Worm (Caenorhabditis elegans) whole organism, L4 larva: ENCODE data around the gene tag-314.

Experiments used
- F44E2.7 ChIP-seq: fragments of 200-800 bp; sonication (Bioruptor generic); IDR thresholded peaks from 2 replicates; pipeline ENCODE4 v2.1.2; 2022; ENCODE audit warnings: missing genetic modification characterization, missing compliant biosample characterization
- F49E8.2 ChIP-seq: sonication (generic microtip); optimal IDR thresholded peaks from 2 replicates; lab custom pipeline; 2016; ENCODE audit warnings: missing compliant biosample characterization, mild to moderate bottlenecking, missing genetic modification characterization, borderline replicate concordance
- R02D3.7 ChIP-seq: fragments of 150-350 bp; sonication (generic microtip); optimal IDR thresholded peaks from 3 replicates; lab custom pipeline; 2014; ENCODE audit warnings: missing biosample characterization, missing genetic modification characterization
- T26A8.4 ChIP-seq: fragments of 200-800 bp; sonication (Bioruptor generic); IDR thresholded peaks from 2 replicates; pipeline ENCODE4 v1.3.6; 2022; ENCODE audit warnings: missing genetic modification characterization, missing compliant biosample characterization
- Y105C5A.15 ChIP-seq: fragments of 200-800 bp; sonication (Bioruptor generic); IDR thresholded peaks from 2 replicates; pipeline ENCODE4 v1.3.6; 2022; ENCODE audit warnings: missing genetic modification characterization, missing compliant biosample characterization
- Y48G9A.11 ChIP-seq: fragments of 200-800 bp; sonication (Bioruptor generic); IDR thresholded peaks from 2 replicates; pipeline ENCODE4 v1.3.6; 2022; ENCODE audit warnings: missing genetic modification reagents, missing genetic modification characterization, missing compliant biosample characterization
- Y5F2A.4 ChIP-seq: fragments of 200-800 bp; sonication (Bioruptor generic); optimal IDR thresholded peaks from 2 replicates; lab custom pipeline; 2018; ENCODE audit warnings: mild to moderate bottlenecking, missing genetic modification characterization, missing compliant biosample characterization
- Y75B8A.6 ChIP-seq: fragments of 200-800 bp; sonication (Bioruptor generic); IDR thresholded peaks from 2 replicates; pipeline ENCODE4 v1.3.6; 2022; ENCODE audit warnings: missing genetic modification reagents, missing genetic modification characterization, missing compliant biosample characterization
- ZK337.2 ChIP-seq: fragments of 200-800 bp; sonication (Bioruptor generic); IDR thresholded peaks from 2 replicates; pipeline ENCODE4 v1.3.6; 2022; ENCODE audit warnings: missing genetic modification reagents, missing genetic modification characterization, missing compliant biosample characterization
- ZK546.5 ChIP-seq, 2 experiments: sonication (generic microtip); optimal IDR thresholded peaks; 2 replicates each; lab custom pipeline; 2017; ENCODE audit warnings: missing biosample characterization in 2 of 2, missing genetic modification characterization in 2 of 2
- aha-1 ChIP-seq: fragments of 150-350 bp; peaks from one replicate; lab custom pipeline; 2014; ENCODE audit warnings: missing biosample characterization, missing genetic modification characterization
- aly-2 ChIP-seq: sonication (generic microtip); optimal IDR thresholded peaks from 2 replicates; lab custom pipeline; 2018; ENCODE audit warnings: missing biosample characterization, missing genetic modification characterization
- ama-1 ChIP-seq: fragments of 150-350 bp; optimal IDR thresholded peaks from 2 replicates; lab custom pipeline; 2014; ENCODE audit warnings: inconsistent platforms, mixed read lengths
- arid-1 ChIP-seq: fragments of 200-800 bp; sonication (Bioruptor generic); conservative IDR thresholded peaks from 2 replicates; pipeline ENCODE4 v1.3.6; 2022; ENCODE audit warnings: missing genetic modification reagents, missing genetic modification characterization, missing compliant biosample characterization
- attf-4 ChIP-seq: sonication (generic microtip); optimal IDR thresholded peaks from 3 replicates; lab custom pipeline; 2017; ENCODE audit warnings: missing biosample characterization, missing genetic modification characterization
- ces-1 ChIP-seq: fragments of 150-350 bp; sonication (generic microtip); optimal IDR thresholded peaks from 4 replicates; lab custom pipeline; 2014; ENCODE audit warnings: missing biosample characterization, missing genetic modification reagents, missing genetic modification characterization
- ctbp-1 ChIP-seq: fragments of 200-800 bp; sonication (Bioruptor generic); IDR thresholded peaks from 2 replicates; pipeline ENCODE4 v1.3.6; 2022; ENCODE audit warnings: missing genetic modification reagents, missing genetic modification characterization, missing compliant biosample characterization
- daf-16 ChIP-seq, 3 experiments: sonication (generic microtip); optimal IDR thresholded peaks; 2 replicates each; lab custom pipeline; 2016 to 2017; ENCODE audit warnings: missing genetic modification characterization in 3 of 3, missing genetic modification reagents in 3 of 3, mild to moderate bottlenecking in 2 of 3, missing compliant biosample characterization in 2 of 3, missing biosample characterization in 1 of 3, moderate library complexity in 1 of 3
- egl-27 ChIP-seq: sonication (generic microtip); optimal IDR thresholded peaks from 3 replicates; lab custom pipeline; 2017; ENCODE audit warnings: missing biosample characterization, missing genetic modification reagents, missing genetic modification characterization
- hif-1 ChIP-seq, 2 experiments: sonication (generic microtip); optimal IDR thresholded peaks; 2 replicates each; lab custom pipeline; 2016 to 2017; ENCODE audit warnings: missing compliant biosample characterization in 2 of 2, missing genetic modification characterization in 2 of 2, missing genetic modification reagents in 2 of 2, missing genotype in 2 of 2, mild to moderate bottlenecking in 1 of 2
- hlh-11 ChIP-seq: fragments of 200-800 bp; sonication (Bioruptor generic); optimal IDR thresholded peaks from 2 replicates; lab custom pipeline; 2018; ENCODE audit warnings: mild to moderate bottlenecking, missing genetic modification characterization, missing compliant biosample characterization
- hlh-30 ChIP-seq: sonication (generic microtip); optimal IDR thresholded peaks from 2 replicates; lab custom pipeline; 2017; ENCODE audit warnings: antibody characterized with exemption, mild to moderate bottlenecking, missing genetic modification characterization, missing compliant biosample characterization; ENCODE audit not compliant: insufficient read depth
- jun-1 ChIP-seq: fragments of 150-350 bp; optimal IDR thresholded peaks from 2 replicates; lab custom pipeline; 2014; ENCODE audit warnings: missing biosample characterization, missing genetic modification reagents, missing genetic modification characterization
- lim-7 ChIP-seq: fragments of 200-800 bp; sonication (Bioruptor generic); IDR thresholded peaks from 2 replicates; pipeline ENCODE4 v1.3.6; 2022; ENCODE audit warnings: missing genetic modification characterization, missing compliant biosample characterization
- lin-1 ChIP-seq: fragments of 200-800 bp; sonication (Bioruptor generic); IDR thresholded peaks from 2 replicates; pipeline ENCODE4 v1.3.6; 2022; ENCODE audit warnings: missing genetic modification reagents, missing genetic modification characterization, missing compliant biosample characterization
- lin-13 ChIP-seq: fragments of 150-350 bp; optimal IDR thresholded peaks from 2 replicates; lab custom pipeline; 2014; ENCODE audit warnings: missing biosample characterization, missing genetic modification reagents, missing genetic modification characterization
- lin-15B ChIP-seq: fragments of 150-350 bp; sonication (generic microtip); optimal IDR thresholded peaks from 3 replicates; lab custom pipeline; 2014; ENCODE audit warnings: missing biosample characterization, missing genetic modification characterization
- lin-29 ChIP-seq: fragments of 200-800 bp; sonication (Bioruptor generic); IDR thresholded peaks from 2 replicates; pipeline ENCODE4 v1.3.6; 2022; ENCODE audit warnings: missing genetic modification reagents, missing genetic modification characterization, missing compliant biosample characterization
- lin-39 ChIP-seq: fragments of 150-350 bp; optimal IDR thresholded peaks from 2 replicates; lab custom pipeline; 2014; ENCODE audit warnings: missing biosample characterization, missing genetic modification reagents, missing genetic modification characterization
- madf-9 ChIP-seq: fragments of 200-800 bp; sonication (Bioruptor generic); conservative IDR thresholded peaks from 2 replicates; pipeline ENCODE4 v1.3.6; 2022; ENCODE audit warnings: missing genetic modification reagents, missing genetic modification characterization, missing compliant biosample characterization
- mdl-1 ChIP-seq, 2 experiments: fragments of 150-350 bp in 1 of 2; sonication (generic microtip) in 1 of 2; optimal IDR thresholded peaks; 2 replicates each; lab custom pipeline; 2014 to 2017; ENCODE audit warnings: missing biosample characterization in 2 of 2, missing genetic modification characterization in 2 of 2
- mdt-29 ChIP-seq: fragments of 200-800 bp; sonication (Bioruptor generic); IDR thresholded peaks from 2 replicates; pipeline ENCODE4 v1.3.6; 2022; ENCODE audit warnings: missing genetic modification reagents, missing genetic modification characterization, missing compliant biosample characterization
- nhr-10 ChIP-seq: fragments of 150-350 bp; optimal IDR thresholded peaks from 2 replicates; lab custom pipeline; 2014; ENCODE audit warnings: missing biosample characterization, missing genetic modification characterization
- nhr-102 ChIP-seq: sonication (generic microtip); optimal IDR thresholded peaks from 2 replicates; lab custom pipeline; 2016; ENCODE audit warnings: mild to moderate bottlenecking, missing genetic modification characterization, moderate library complexity, missing compliant biosample characterization
- nhr-237 ChIP-seq: sonication (generic microtip); optimal IDR thresholded peaks from 2 replicates; lab custom pipeline; 2017; ENCODE audit warnings: missing biosample characterization, missing genetic modification characterization
- nhr-28 ChIP-seq: fragments of 150-350 bp; optimal IDR thresholded peaks from 2 replicates; lab custom pipeline; 2014; ENCODE audit warnings: missing biosample characterization, missing genetic modification characterization
- nhr-42 ChIP-seq: fragments of 200-800 bp; sonication (Bioruptor generic); IDR thresholded peaks from 2 replicates; pipeline ENCODE4 v1.3.6; 2022; ENCODE audit warnings: missing genetic modification characterization, missing compliant biosample characterization
- nhr-76 ChIP-seq: fragments of 150-350 bp; optimal IDR thresholded peaks from 2 replicates; lab custom pipeline; 2014; ENCODE audit warnings: missing biosample characterization, missing genetic modification characterization
- nhr-77 ChIP-seq: fragments of 150-350 bp; optimal IDR thresholded peaks from 2 replicates; lab custom pipeline; 2014; ENCODE audit warnings: missing biosample characterization, missing genetic modification characterization
- php-3 ChIP-seq: fragments of 200-800 bp; sonication (Bioruptor generic); IDR thresholded peaks from 2 replicates; pipeline ENCODE4 v1.3.6; 2022; ENCODE audit warnings: missing genetic modification reagents, missing genetic modification characterization, missing compliant biosample characterization
- pqm-1 ChIP-seq: sonication (generic microtip); optimal IDR thresholded peaks from 2 replicates; lab custom pipeline; 2017; ENCODE audit warnings: missing biosample characterization, missing genetic modification characterization
- rbr-2 ChIP-seq: sonication (generic microtip); optimal IDR thresholded peaks from 2 replicates; lab custom pipeline; 2016; ENCODE audit warnings: missing genotype, missing genetic modification characterization, missing compliant biosample characterization
- sdz-12 ChIP-seq: fragments of 200-800 bp; sonication (Bioruptor generic); optimal IDR thresholded peaks from 2 replicates; lab custom pipeline; 2018; ENCODE audit warnings: mild to moderate bottlenecking, missing genetic modification characterization, missing compliant biosample characterization
- set-16 ChIP-seq: fragments of 200-800 bp; sonication (Bioruptor generic); IDR thresholded peaks from 2 replicates; pipeline ENCODE4 v1.3.6; 2022; ENCODE audit warnings: missing genetic modification reagents, missing genetic modification characterization, missing compliant biosample characterization
- skn-1 ChIP-seq: fragments of 150-350 bp; optimal IDR thresholded peaks from 2 replicates; lab custom pipeline; 2014; ENCODE audit warnings: missing biosample characterization, missing genetic modification characterization
- snpc-1.2 ChIP-seq: fragments of 200-800 bp; sonication (Bioruptor generic); IDR thresholded peaks from 2 replicates; pipeline ENCODE4 v1.3.6; 2022; ENCODE audit warnings: missing genetic modification reagents, missing genetic modification characterization, missing compliant biosample characterization
- spr-1 ChIP-seq: sonication (generic microtip); optimal IDR thresholded peaks from 2 replicates; lab custom pipeline; 2016; ENCODE audit warnings: mild to moderate bottlenecking, missing genetic modification characterization, missing compliant biosample characterization
- unc-62 ChIP-seq, 3 experiments: fragments of 150-350 bp in 1 of 3; sonication (generic microtip); optimal IDR thresholded peaks in 2 of 3; peaks in 1 of 3; 1 replicate in 1 of 3; 2 replicates in 2 of 3; lab custom pipeline; 2014 to 2017; ENCODE audit warnings: missing biosample characterization in 3 of 3, missing genetic modification characterization in 3 of 3, missing genetic modification reagents in 3 of 3, missing genotype in 1 of 3
- vab-7 ChIP-seq: fragments of 200-800 bp; sonication (Bioruptor generic); IDR thresholded peaks from 2 replicates; pipeline ENCODE4 v1.3.6; 2022; ENCODE audit warnings: missing genetic modification reagents, missing genetic modification characterization, missing compliant biosample characterization
- zfp-2 ChIP-seq: sonication (generic microtip); optimal IDR thresholded peaks from 2 replicates; lab custom pipeline; 2016; ENCODE audit warnings: mild to moderate bottlenecking, missing genetic modification characterization, missing compliant biosample characterization
- zip-2 ChIP-seq: fragments of 150-350 bp; optimal IDR thresholded peaks from 2 replicates; lab custom pipeline; 2014; ENCODE audit warnings: missing biosample characterization, missing genetic modification characterization

The tag-314 gene

ce11 chrV:10399290-10399689 is 29.2 kb downstream of the tag-314 start (continued):
- TF ChIP-seq Y75B8A.6 (GFP tag; lab: Robert Waterston, UW) (no peak), ZK337.2 (GFP tag; lab: Robert Waterston, UW) (no peak), madf-9 (GFP tag; lab: Robert Waterston, UW) (no peak), hlh-11 (tag; lab: Kevin White, UChicago) (peak; percentile 76), ZK546.5 (tag; optimal IDR thresholded peaks at IDR 0.05; lab: Kevin White, UChicago) (no peak), Y48G9A.11 (GFP tag; lab: Robert Waterston, UW) (no peak), spr-1 (tag; lab: Kevin White, UChicago) (no peak), nhr-10 (tag; lab: Kevin White, UChicago) (peak; percentile 42), mdl-1 (tag; optimal IDR thresholded peaks at IDR 0.05; lab: Kevin White, UChicago) (peak in 1 of 2 experiments; percentile 19), skn-1 (no peak), pqm-1 (tag; lab: Kevin White, UChicago) (peak; percentile 90), hlh-30 (tag; lab: Kevin White, UChicago) (peak; percentile 69), aly-2 (tag; lab: Kevin White, UChicago) (no peak), set-16 (GFP tag; lab: Robert Waterston, UW) (no peak), R02D3.7 (tag; lab: Kevin White, UChicago) (no peak), lin-1 (no peak), ama-1 (lab: Kevin White, UChicago) (no peak), ctbp-1 (no peak), egl-27 (tag; lab: Kevin White, UChicago) (no peak), unc-62 (GFP tag; optimal IDR thresholded peaks at IDR 0.05 in 1 of 2; lab: Kevin White, UChicago) (no peak), unc-62 (tag; optimal IDR thresholded peaks at IDR 0.05; lab: Kevin White, UChicago) (no peak), nhr-28 (tag; lab: Kevin White, UChicago) (peak; percentile 90), php-3 (0 out of 2 replicates have a peak, but pooled peaks have one; percentile 32), nhr-77 (tag; lab: Kevin White, UChicago) (peak; percentile 89), Y5F2A.4 (GFP tag; lab: Kevin White, UChicago) (no peak), aha-1 (peak; percentile 56), lin-15B (tag; lab: Kevin White, UChicago) (no peak), F44E2.7 (GFP tag; lab: Robert Waterston, UW) (no peak), lin-39 (no peak), lin-29 (GFP tag; lab: Robert Waterston, UW) (no peak), rbr-2 (tag; lab: Kevin White, UChicago) (no peak), nhr-76 (tag; lab: Kevin White, UChicago) (no peak), Y105C5A.15 (GFP tag; lab: Robert Waterston, UW) (no peak), attf-4 (tag; lab: Kevin White, UChicago) (no peak)

- TF ChIP-seq ces-1 (GFP tag; lab: Kevin White, UChicago) (no peak), lim-7 (GFP tag; lab: Robert Waterston, UW) (no peak), unc-62 (GFP tag; optimal IDR thresholded peaks at IDR 0.05 in 1 of 2; lab: Kevin White, UChicago) (peak in 1 of 2 experiments; percentile 89), unc-62 (tag; optimal IDR thresholded peaks at IDR 0.05; lab: Kevin White, UChicago) (no peak), aly-2 (tag; lab: Kevin White, UChicago) (no peak), lin-1 (no peak), daf-16 (GFP tag; optimal IDR thresholded peaks at IDR 0.05; lab: Kevin White, UChicago) (no peak), daf-16 (tag; optimal IDR thresholded peaks at IDR 0.05; lab: Kevin White, UChicago) (peak; percentile 39), ama-1 (lab: Kevin White, UChicago) (no peak), arid-1 (no peak), nhr-237 (tag; lab: Kevin White, UChicago) (no peak), jun-1 (tag; lab: Kevin White, UChicago) (no peak), mdt-29 (GFP tag; lab: Robert Waterston, UW) (no peak), zip-2 (no peak), vab-7 (GFP tag; lab: Robert Waterston, UW) (no peak), T26A8.4 (GFP tag; lab: Robert Waterston, UW) (no peak), sdz-12 (GFP tag; lab: Kevin White, UChicago) (no peak), zfp-2 (no peak), ctbp-1 (no peak), nhr-102 (no peak), nhr-42 (GFP tag; lab: Robert Waterston, UW) (no peak), hif-1 (tag; optimal IDR thresholded peaks at IDR 0.05; lab: Kevin White, UChicago) (no peak), snpc-1.2 (GFP tag; lab: Robert Waterston, UW) (no peak), lin-13 (no peak), nhr-76 (tag; lab: Kevin White, UChicago) (no peak), F49E8.2 (tag; lab: Kevin White, UChicago) (no peak)
These were observed 30.1 kb downstream of the tag-314 start, which contains the start of gene ugt-2 for ce11 chrV:10398431-10398830. Gene ugt-2, plus strand, starts transcription at chrV:10398801.
